Worm (Caenorhabditis elegans): ENCODE data around the gene lea-1.

Gene lea-1

DNA sequence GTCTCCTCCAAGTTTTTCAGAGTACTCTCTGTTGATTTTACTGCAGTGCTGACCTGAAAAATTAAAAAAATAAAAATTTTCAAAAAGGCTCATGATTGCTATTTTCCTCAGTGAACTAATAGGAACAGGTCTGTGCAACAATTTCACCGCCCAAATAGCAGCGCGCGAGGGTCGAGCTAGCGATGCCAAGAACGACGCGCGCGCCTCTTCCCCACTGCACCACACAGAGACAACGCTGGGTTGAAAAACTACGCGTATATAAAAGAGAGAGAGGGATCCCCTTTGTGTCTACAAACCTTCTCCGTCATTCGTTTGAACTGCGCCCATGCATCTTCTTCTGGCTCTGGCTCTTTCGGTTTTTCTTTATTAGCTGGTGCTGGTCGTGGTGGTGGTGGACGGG is 41.6 kb upstream of the lea-1 start (continued):
- no peak for TF ChIP-seq Y53F4B.3 (GFP tag; IDR thresholded peaks at IDR 0.05)
- peak; percentile 98 for TF ChIP-seq F57A8.1 (GFP tag; optimal IDR thresholded peaks at IDR 0.05)
- TF ChIP-seq ceh-58 (GFP tag; IDR thresholded peaks at IDR 0.05), result peak; percentile 95; the same call in 1 of the 2 replicates
- peak; percentile 71 for TF ChIP-seq F49E8.2 (tag; optimal IDR thresholded peaks at IDR 0.05; ENCODE audit: insufficient read depth)
- peak; percentile 90 for TF ChIP-seq hmg-20 (GFP tag; IDR thresholded peaks at IDR 0.05)
- peak; percentile 94 for TF ChIP-seq ZK185.1 (tag; optimal IDR thresholded peaks at IDR 0.05; ENCODE audit: poor library complexity, severe bottlenecking)
- peak; percentile 91 for TF ChIP-seq F52B5.7 (tag; optimal IDR thresholded peaks at IDR 0.05)
- peak; percentile 99 for TF ChIP-seq rpc-1 (optimal IDR thresholded peaks at IDR 0.05)
- TF ChIP-seq rpc-1 (tag; optimal IDR thresholded peaks at IDR 0.05), result peak; percentile 99
- peak; percentile 94 for TF ChIP-seq ceh-79 (tag; optimal IDR thresholded peaks at IDR 0.05)
- peak; percentile 58 for TF ChIP-seq D2030.7 (GFP tag; IDR thresholded peaks at IDR 0.05)
- TF ChIP-seq C06A6.2 (GFP tag; conservative IDR thresholded peaks at IDR 0.05), result peak; percentile 61
- peak; percentile 92 for TF ChIP-seq ztf-28 (GFP tag; IDR thresholded peaks at IDR 0.05)
- no peak for TF ChIP-seq F55B11.4 (tag; optimal IDR thresholded peaks at IDR 0.05; ENCODE audit: borderline replicate concordance, insufficient read depth)
- TF ChIP-seq attf-3 (GFP tag; conservative IDR thresholded peaks at IDR 0.05), result peak; percentile 43
- peak; percentile 88 to 96 for TF ChIP-seq rec-8 (tag; optimal IDR thresholded peaks at IDR 0.05)
- TF ChIP-seq mel-28 (tag; optimal IDR thresholded peaks at IDR 0.05; ENCODE audit: borderline replicate concordance), result peak; percentile 45
- TF ChIP-seq somi-1 (GFP tag; optimal IDR thresholded peaks at IDR 0.05), result peak; percentile 85
- no peak for TF ChIP-seq nfya-1 (tag; optimal IDR thresholded peaks at IDR 0.05; ENCODE audit: borderline replicate concordance, insufficient read depth)
- peak; percentile 89 for TF ChIP-seq B0035.1 (tag; optimal IDR thresholded peaks at IDR 0.05)
- peak; percentile 95 for TF ChIP-seq ztf-25 (GFP tag; IDR thresholded peaks at IDR 0.05)
- TF ChIP-seq ceh-40 (GFP tag; IDR thresholded peaks at IDR 0.05), result peak; percentile 81; the same call in 1 of the 2 replicates
- TF ChIP-seq madf-10 (tag; optimal IDR thresholded peaks at IDR 0.05), result peak; percentile 85
- 0 out of 2 replicates have a peak, but pooled peaks have one; percentile 27 for TF ChIP-seq hlh-26 (GFP tag; conservative IDR thresholded peaks at IDR 0.05)
- TF ChIP-seq Y56A3A.18 (GFP tag; IDR thresholded peaks at IDR 0.05), result peak; percentile 93
- peak; percentile 84 for TF ChIP-seq ets-4 (GFP tag; optimal IDR thresholded peaks at IDR 0.05)
- TF ChIP-seq madf-6 (GFP tag; IDR thresholded peaks at IDR 0.05), result peak; percentile 71
- no peak for TF ChIP-seq B0019.2 (GFP tag; conservative IDR thresholded peaks at IDR 0.05)
- peak; percentile 49 for TF ChIP-seq ccch-3 (GFP tag; optimal IDR thresholded peaks at IDR 0.05)
- TF ChIP-seq unc-62 (GFP tag; optimal IDR thresholded peaks at IDR 0.05), result no peak
- peak; percentile 36 for TF ChIP-seq F22D6.2 (tag; optimal IDR thresholded peaks at IDR 0.05)
- peak; percentile 92 for TF ChIP-seq egl-44 (GFP tag; IDR thresholded peaks at IDR 0.05)
- 0 out of 2 replicates have a peak, but pooled peaks have one; percentile 35 for TF ChIP-seq Y53G8AR.9 (GFP tag; conservative IDR thresholded peaks at IDR 0.05)
- peak; percentile 99 for TF ChIP-seq lin-26 (GFP tag; IDR thresholded peaks at IDR 0.05)
- peak; percentile 20 for TF ChIP-seq F57C9.4 (tag; optimal IDR thresholded peaks at IDR 0.05)
- peak; percentile 74 for TF ChIP-seq hlh-12 (tag; optimal IDR thresholded peaks at IDR 0.05)
- no peak; the same call in 1 of the 2 replicates for TF ChIP-seq ceh-91 (GFP tag; IDR thresholded peaks at IDR 0.05)
- no peak for TF ChIP-seq pha-4 (tag; optimal IDR thresholded peaks at IDR 0.05)
- TF ChIP-seq snpc-1.1 (tag; optimal IDR thresholded peaks at IDR 0.05; ENCODE audit: insufficient read depth), result peak; percentile 65
- peak; percentile 80 for TF ChIP-seq atf-7 (tag; optimal IDR thresholded peaks at IDR 0.05)
- TF ChIP-seq tbp1 (GFP tag; optimal IDR thresholded peaks at IDR 0.05), result peak; percentile 99
- peak; percentile 81 for TF ChIP-seq mcd-1 (GFP tag; IDR thresholded peaks at IDR 0.05)
- TF ChIP-seq rcor-1 (GFP tag; IDR thresholded peaks at IDR 0.05), result peak; percentile 69
- TF ChIP-seq sea-2 (GFP tag; IDR thresholded peaks at IDR 0.05), result peak; percentile 74; the same call in 1 of the 2 replicates
- TF ChIP-seq snpc-1.3 (tag; optimal IDR thresholded peaks at IDR 0.05; ENCODE audit: insufficient read depth), result peak; percentile 92
- peak; percentile 86 for TF ChIP-seq B0336.3 (GFP tag; IDR thresholded peaks at IDR 0.05)
- TF ChIP-seq unc-130 (GFP tag; optimal IDR thresholded peaks at IDR 0.05), result peak; percentile 76
- peak; percentile 76 for TF ChIP-seq ceh-100 (GFP tag; IDR thresholded peaks at IDR 0.05)
